Worm (Caenorhabditis elegans) whole organism, mixed stage, embryonic: ENCODE results near the gene srlf-32.

ENCODE experiments used
- M03D4.4 ChIP-seq: sonication (generic microtip); optimal IDR thresholded peaks from 2 replicates; lab custom pipeline; 2017; ENCODE audit warnings: mild to moderate bottlenecking, missing genetic modification characterization, missing compliant biosample characterization
- bed-3 ChIP-seq: fragments of 200-800 bp; sonication (Bioruptor generic); optimal IDR thresholded peaks from 3 replicates; lab custom pipeline; 2018; ENCODE audit warnings: mild to moderate bottlenecking, missing genetic modification characterization, moderate library complexity, missing compliant biosample characterization
- blmp-1 ChIP-seq: fragments of 150-350 bp; optimal IDR thresholded peaks from 2 replicates; lab custom pipeline; 2014; ENCODE audit warnings: missing biosample characterization, missing genetic modification characterization
- ceh-43 ChIP-seq: fragments of 200-800 bp; sonication (Bioruptor generic); optimal IDR thresholded peaks from 2 replicates; lab custom pipeline; 2018; ENCODE audit warnings: mild to moderate bottlenecking, missing genetic modification characterization, moderate library complexity, missing compliant biosample characterization
- ceh-83 ChIP-seq: fragments of 200-800 bp; sonication (Bioruptor generic); optimal IDR thresholded peaks from 2 replicates; lab custom pipeline; 2018; ENCODE audit warnings: mild to moderate bottlenecking, missing genetic modification characterization, missing compliant biosample characterization
- ces-1 ChIP-seq: fragments of 150-350 bp; optimal IDR thresholded peaks from 2 replicates; lab custom pipeline; 2014; ENCODE audit warnings: missing biosample characterization, missing genetic modification reagents, missing genetic modification characterization
- drap-1 ChIP-seq: fragments of 200-800 bp; sonication (Bioruptor generic); optimal IDR thresholded peaks from 3 replicates; lab custom pipeline; 2018; ENCODE audit warnings: mild to moderate bottlenecking, missing genetic modification characterization, missing compliant biosample characterization
- elt-1 ChIP-seq: sonication (generic microtip); optimal IDR thresholded peaks from 2 replicates; lab custom pipeline; 2017; ENCODE audit warnings: missing genetic modification characterization, mild to moderate bottlenecking, missing compliant biosample characterization, antibody characterized with exemption, moderate library complexity, borderline replicate concordance; ENCODE audit not compliant: insufficient read depth
- elt-3 ChIP-seq: fragments of 150-350 bp; optimal IDR thresholded peaks from 2 replicates; lab custom pipeline; 2014; ENCODE audit warnings: missing biosample characterization, missing genetic modification characterization
- flh-1 ChIP-seq: fragments of 200-800 bp; sonication (Bioruptor generic); optimal IDR thresholded peaks from 2 replicates; lab custom pipeline; 2018; ENCODE audit warnings: mild to moderate bottlenecking, missing genetic modification characterization, moderate library complexity, missing compliant biosample characterization
- ham-2 ChIP-seq: fragments of 200-800 bp; sonication (Bioruptor generic); optimal IDR thresholded peaks from 2 replicates; lab custom pipeline; 2018; ENCODE audit warnings: mild to moderate bottlenecking, missing genetic modification characterization, missing compliant biosample characterization
- hlh-1 ChIP-seq: fragments of 150-350 bp; optimal IDR thresholded peaks from 2 replicates; lab custom pipeline; 2014; ENCODE audit warnings: missing biosample characterization, missing genetic modification reagents, missing genetic modification characterization
- lin-13 ChIP-seq: fragments of 150-350 bp; optimal IDR thresholded peaks from 2 replicates; lab custom pipeline; 2014; ENCODE audit warnings: missing biosample characterization, missing genetic modification characterization
- lsy-2 ChIP-seq: fragments of 150-350 bp; optimal IDR thresholded peaks from 2 replicates; lab custom pipeline; 2014; ENCODE audit warnings: missing biosample characterization, missing genetic modification characterization
- mab-5 ChIP-seq: fragments of 150-350 bp; optimal IDR thresholded peaks from 2 replicates; lab custom pipeline; 2014; ENCODE audit warnings: missing biosample characterization, missing genetic modification characterization
- mep-1 ChIP-seq: fragments of 150-350 bp; optimal IDR thresholded peaks from 2 replicates; lab custom pipeline; 2017; ENCODE audit warnings: missing biosample characterization, missing genetic modification reagents, missing genetic modification characterization, inconsistent platforms
- mls-2 ChIP-seq: sonication (generic microtip); optimal IDR thresholded peaks from 2 replicates; lab custom pipeline; 2016; ENCODE audit warnings: mild to moderate bottlenecking, missing genetic modification characterization, moderate library complexity, missing compliant biosample characterization
- nhr-2 ChIP-seq: fragments of 150-350 bp; optimal IDR thresholded peaks from 2 replicates; lab custom pipeline; 2014; ENCODE audit warnings: missing biosample characterization, missing genetic modification characterization
- nhr-237 ChIP-seq: fragments of 150-350 bp; optimal IDR thresholded peaks from 2 replicates; lab custom pipeline; 2014; ENCODE audit warnings: missing biosample characterization, missing genetic modification characterization
- nhr-28 ChIP-seq: fragments of 150-350 bp; optimal IDR thresholded peaks from 2 replicates; lab custom pipeline; 2014; ENCODE audit warnings: missing biosample characterization, missing genetic modification characterization
- nhr-76 ChIP-seq: sonication (generic microtip); optimal IDR thresholded peaks from 2 replicates; lab custom pipeline; 2017; ENCODE audit warnings: missing biosample characterization, missing genetic modification characterization
- pha-4 ChIP-seq: fragments of 150-350 bp; optimal IDR thresholded peaks from 2 replicates; lab custom pipeline; 2018; ENCODE audit warnings: missing biosample characterization, missing genetic modification reagents, missing genetic modification characterization
- snpc-4 ChIP-seq: fragments of 150-350 bp; optimal IDR thresholded peaks from 2 replicates; lab custom pipeline; 2014; ENCODE audit warnings: missing biosample characterization, missing genetic modification characterization
- sptf-1 ChIP-seq: sonication (generic microtip); optimal IDR thresholded peaks from 2 replicates; lab custom pipeline; 2017; ENCODE audit warnings: mild to moderate bottlenecking, missing genetic modification characterization, moderate library complexity, missing compliant biosample characterization
- tbx-8 ChIP-seq: fragments of 200-800 bp; sonication (Bioruptor generic); optimal IDR thresholded peaks from 2 replicates; lab custom pipeline; 2018; ENCODE audit warnings: mild to moderate bottlenecking, missing genetic modification characterization, moderate library complexity, missing compliant biosample characterization
- unc-39 ChIP-seq: fragments of 150-350 bp; optimal IDR thresholded peaks from 2 replicates; lab custom pipeline; 2014; ENCODE audit warnings: missing biosample characterization, missing genetic modification characterization
- unc-62 ChIP-seq: fragments of 150-350 bp; optimal IDR thresholded peaks from 2 replicates; lab custom pipeline; 2014; ENCODE audit warnings: missing biosample characterization, missing genetic modification reagents, missing genetic modification characterization
- zip-8 ChIP-seq: fragments of 150-350 bp; optimal IDR thresholded peaks from 2 replicates; lab custom pipeline; 2014; ENCODE audit warnings: missing biosample characterization, missing genetic modification characterization
- ztf-11 ChIP-seq: fragments of 150-350 bp; optimal IDR thresholded peaks from 2 replicates; lab custom pipeline; 2014; ENCODE audit warnings: missing biosample characterization, missing genetic modification characterization

The srlf-32 gene

DNA sequence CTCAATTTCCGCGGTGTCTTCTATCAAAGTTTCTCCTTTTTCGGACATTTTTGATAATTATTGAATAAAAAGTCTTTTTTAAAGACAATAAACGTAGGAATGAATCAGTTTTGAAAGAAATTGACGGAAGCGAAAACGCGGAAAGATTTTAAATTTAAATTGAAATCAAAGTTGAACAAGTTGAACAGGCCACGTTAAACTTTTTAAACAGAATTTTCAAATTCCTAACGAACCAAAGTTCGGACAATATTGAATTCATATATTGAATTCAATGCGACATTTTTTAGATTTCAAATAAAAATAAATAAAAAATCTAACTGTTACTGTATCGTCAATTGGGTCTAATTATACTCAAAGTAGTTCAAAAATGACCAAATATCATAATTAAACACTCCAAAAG lies 23.9 kb downstream of the srlf-32 start, which contains the start of gene hdl-1:
Gene hdl-1 (minus strand): TSS at position 101 of the 400 bp plus-strand sequence.
- TF ChIP-seq ztf-11 (tag; lab: Kevin White, UChicago) (no peak), mep-1 (tag; lab: Kevin White, UChicago) (no peak), ham-2 (no peak), hlh-1 (tag; lab: Kevin White, UChicago) (no peak), lsy-2 (tag; lab: Kevin White, UChicago) (no peak), elt-3 (no peak), unc-62 (GFP tag; lab: Kevin White, UChicago) (no peak), pha-4 (tag; lab: Kevin White, UChicago) (no peak), mab-5 (tag; lab: Kevin White, UChicago) (no peak)

ce11 chrIV:11950270-11950669 lies 24.4 kb downstream of the srlf-32 start, which contains the start of gene tbx-36:
Gene tbx-36 (plus strand): TSS chrIV:11950570.
- TF ChIP-seq mab-5 (tag; lab: Kevin White, UChicago) (no peak), blmp-1 (tag; lab: Kevin White, UChicago) (no peak), snpc-4 (no peak), ham-2 (no peak), mls-2 (tag; lab: Kevin White, UChicago) (no peak), lsy-2 (tag; lab: Kevin White, UChicago) (no peak), ztf-11 (tag; lab: Kevin White, UChicago) (no peak), zip-8 (tag; lab: Kevin White, UChicago) (no peak), mep-1 (tag; lab: Kevin White, UChicago) (no peak), drap-1 (no peak), M03D4.4 (tag; lab: Kevin White, UChicago) (no peak), nhr-237 (tag; lab: Kevin White, UChicago) (no peak), nhr-76 (tag; lab: Kevin White, UChicago) (no peak)

ce11 chrIV:11952612-11953299 lies 26.9 kb downstream of the srlf-32 start, which contains the start of gene gdh-1:
Gene gdh-1 (plus strand): TSS chrIV:11953249.
- TF ChIP-seq pha-4 (tag; lab: Kevin White, UChicago) = no peak
- no peak for TF ChIP-seq hlh-1 (tag; lab: Kevin White, UChicago)
- TF ChIP-seq snpc-4 = no peak
- TF ChIP-seq ceh-83 (GFP tag; lab: Kevin White, UChicago) = no peak
- TF ChIP-seq elt-1 (tag; lab: Kevin White, UChicago) = no peak
- TF ChIP-seq lsy-2 (tag; lab: Kevin White, UChicago) = no peak
- no peak for TF ChIP-seq tbx-8 (GFP tag; lab: Kevin White, UChicago)
- TF ChIP-seq flh-1 (GFP tag; lab: Kevin White, UChicago) = no peak
- TF ChIP-seq nhr-28 = no peak
- TF ChIP-seq bed-3 = no peak
- TF ChIP-seq drap-1 = no peak

DNA sequence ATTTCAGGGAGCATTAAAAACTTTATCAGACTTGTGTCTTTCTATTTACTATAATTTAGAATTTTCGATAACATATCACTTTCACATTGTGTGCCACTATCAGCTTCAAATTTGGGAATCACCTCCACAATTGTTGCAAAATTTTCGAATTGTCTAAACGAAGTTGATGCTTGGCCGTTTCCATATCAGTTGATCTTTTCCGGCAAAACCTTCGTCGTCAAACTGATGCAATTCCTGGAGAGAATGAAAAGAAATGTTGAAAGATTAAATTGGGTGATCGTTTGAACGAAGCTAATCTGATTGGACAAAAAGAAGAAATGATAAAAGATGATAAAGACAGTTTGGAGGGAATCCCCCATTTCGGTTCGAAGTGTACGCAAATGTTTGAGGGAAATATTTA lies 29.8 kb downstream of the srlf-32 start:
- TF ChIP-seq nhr-237 (tag; lab: Kevin White, UChicago) (no peak), unc-39 (no peak), lsy-2 (tag; lab: Kevin White, UChicago) (no peak), mls-2 (tag; lab: Kevin White, UChicago) (no peak), zip-8 (tag; lab: Kevin White, UChicago) (no peak), hlh-1 (tag; lab: Kevin White, UChicago) (no peak), ham-2 (no peak), drap-1 (no peak), mep-1 (tag; lab: Kevin White, UChicago) (no peak), bed-3 (no peak), lin-13 (tag; lab: Kevin White, UChicago) (no peak), ces-1 (GFP tag; lab: Kevin White, UChicago) (no peak), mab-5 (tag; lab: Kevin White, UChicago) (no peak), ceh-43 (GFP tag; lab: Kevin White, UChicago) (no peak), elt-3 (no peak), sptf-1 (tag; lab: Kevin White, UChicago) (no peak), elt-1 (tag; lab: Kevin White, UChicago) (no peak), nhr-28 (no peak), blmp-1 (tag; lab: Kevin White, UChicago) (no peak)

- TF ChIP-seq nhr-2 (tag; lab: Kevin White, UChicago) (no peak), bed-3 (no peak)
Measured at ce11 chrIV:11956387-11956786, 30.6 kb downstream of the srlf-32 start.
